Worm (Caenorhabditis elegans) whole organism, L2 larva: ENCODE results near the gene eif-3.G.

Experiments used
- R02D3.7 ChIP-seq: fragments of 150-350 bp; optimal IDR thresholded peaks from 2 replicates; lab custom pipeline; 2014; ENCODE audit warnings: missing biosample characterization, missing genetic modification characterization
- dmd-4 ChIP-seq: sonication (generic microtip); optimal IDR thresholded peaks from 2 replicates; lab custom pipeline; 2017; ENCODE audit warnings: missing biosample characterization, missing genetic modification characterization
- lin-39 ChIP-seq: fragments of 150-350 bp; optimal IDR thresholded peaks from 2 replicates; lab custom pipeline; 2014; ENCODE audit warnings: missing biosample characterization, missing genetic modification reagents, missing genetic modification characterization
- skn-1 ChIP-seq: sonication (generic microtip); optimal IDR thresholded peaks from 2 replicates; lab custom pipeline; 2017; ENCODE audit warnings: missing biosample characterization, missing genetic modification characterization
- snpc-4 ChIP-seq: fragments of 150-350 bp; optimal IDR thresholded peaks from 2 replicates; lab custom pipeline; 2014; ENCODE audit warnings: missing biosample characterization, missing genetic modification characterization
- unc-39 ChIP-seq: fragments of 150-350 bp; optimal IDR thresholded peaks from 2 replicates; lab custom pipeline; 2014; ENCODE audit warnings: missing biosample characterization, missing genetic modification characterization
- zag-1 ChIP-seq: fragments of 150-350 bp; optimal IDR thresholded peaks from 2 replicates; lab custom pipeline; 2014; ENCODE audit warnings: missing biosample characterization, missing genetic modification characterization
- ztf-11 ChIP-seq: sonication (generic microtip); optimal IDR thresholded peaks from 2 replicates; lab custom pipeline; 2017; ENCODE audit warnings: missing biosample characterization, missing genetic modification characterization

- TF ChIP-seq unc-39 (tag; lab: Kevin White, UChicago), result no peak
- no peak for TF ChIP-seq snpc-4 (tag; lab: Kevin White, UChicago)
- TF ChIP-seq dmd-4 (tag; lab: Kevin White, UChicago), result no peak
- no peak for TF ChIP-seq skn-1 (tag; lab: Kevin White, UChicago)
- no peak for TF ChIP-seq lin-39 (tag; lab: Kevin White, UChicago)
- no peak for TF ChIP-seq zag-1 (tag; lab: Kevin White, UChicago)
- TF ChIP-seq R02D3.7 (tag; lab: Kevin White, UChicago), result no peak
- TF ChIP-seq ztf-11 (tag; lab: Kevin White, UChicago), result no peak
Measured at ce11 chrII:8479337-8479736, 36.8 kb downstream of the eif-3.G start.
